Fruit fly (Drosophila melanogaster) whole organism, prepupa: ENCODE measurements around the gene Dis3l2.

Experiments
- Blimp-1 ChIP-seq: fragments of 200-800 bp; sonication (Bioruptor generic); optimal IDR thresholded peaks from 3 replicates; lab custom pipeline; 2017; ENCODE audit warnings: missing biosample characterization, missing genetic modification characterization, mild to moderate bottlenecking, moderate library complexity, missing genetic modification reagents
- CG11294 ChIP-seq: fragments of 200-800 bp; sonication (Bioruptor generic); IDR thresholded peaks from 2 replicates; pipeline ENCODE4 v1.3.6; 2022; ENCODE audit warnings: missing biosample characterization, missing genetic modification characterization
- CG15336 ChIP-seq: fragments of 200-800 bp; sonication (Bioruptor generic); IDR thresholded peaks from 2 replicates; pipeline ENCODE4 v1.3.6; 2022; ENCODE audit warnings: missing biosample characterization, missing genetic modification characterization
- CG1621 ChIP-seq: fragments of 200-800 bp; sonication (Bioruptor generic); optimal IDR thresholded peaks from 3 replicates; lab custom pipeline; 2018; ENCODE audit warnings: missing biosample characterization, mild to moderate bottlenecking, missing genetic modification characterization
- CG3032 ChIP-seq: fragments of 200-800 bp; optimal IDR thresholded peaks from 2 replicates; lab custom pipeline; 2019; ENCODE audit warnings: missing biosample characterization, mild to moderate bottlenecking, missing genetic modification characterization, moderate library complexity
- CG3919 ChIP-seq: fragments of 200-800 bp; sonication (Bioruptor generic); optimal IDR thresholded peaks from 3 replicates; lab custom pipeline; 2016; ENCODE audit warnings: missing biosample characterization, missing genetic modification characterization
- CG4318 ChIP-seq: fragments of 200-800 bp; sonication (Bioruptor generic); optimal IDR thresholded peaks from 3 replicates; lab custom pipeline; 2017; ENCODE audit warnings: missing biosample characterization, mild to moderate bottlenecking, missing genetic modification characterization
- CG6276 ChIP-seq: fragments of 200-800 bp; sonication (Bioruptor generic); optimal IDR thresholded peaks from 2 replicates; lab custom pipeline; 2017; ENCODE audit warnings: missing biosample characterization, mild to moderate bottlenecking, missing genetic modification characterization
- CG6792 ChIP-seq: fragments of 200-800 bp; sonication (Bioruptor generic); optimal IDR thresholded peaks from 3 replicates; lab custom pipeline; 2016; ENCODE audit warnings: missing biosample characterization, missing genetic modification characterization
- CG6854 ChIP-seq: fragments of 200-800 bp; sonication (Bioruptor generic); optimal IDR thresholded peaks from 2 replicates; lab custom pipeline; 2017; ENCODE audit warnings: missing biosample characterization, mild to moderate bottlenecking, missing genetic modification characterization
- CG8319 ChIP-seq: fragments of 200-800 bp; sonication (Bioruptor generic); optimal IDR thresholded peaks from 3 replicates; lab custom pipeline; 2016; ENCODE audit warnings: missing biosample characterization, missing genetic modification characterization
- CG8632 ChIP-seq: fragments of 200-800 bp; sonication (Bioruptor generic); optimal IDR thresholded peaks from 3 replicates; lab custom pipeline; 2016; ENCODE audit warnings: missing biosample characterization, missing genetic modification characterization
- CG9139 ChIP-seq: fragments of 200-800 bp; sonication (Bioruptor generic); optimal IDR thresholded peaks from 3 replicates; lab custom pipeline; 2017; ENCODE audit warnings: missing biosample characterization, mild to moderate bottlenecking, missing genetic modification characterization
- Eip75B ChIP-seq: fragments of 200-800 bp; sonication (Bioruptor generic); optimal IDR thresholded peaks from 3 replicates; lab custom pipeline; 2016; ENCODE audit warnings: missing biosample characterization, missing genetic modification characterization
- Eip93F ChIP-seq: fragments of 200-800 bp; sonication (Bioruptor generic); optimal IDR thresholded peaks from 2 replicates; lab custom pipeline; 2016; ENCODE audit warnings: missing biosample characterization, mild to moderate bottlenecking, missing genetic modification characterization
- Ets21C ChIP-seq: fragments of 200-800 bp; sonication (Bioruptor generic); optimal IDR thresholded peaks from 3 replicates; lab custom pipeline; 2016; ENCODE audit warnings: missing biosample characterization, missing genetic modification characterization
- Ets96B ChIP-seq: fragments of 200-800 bp; optimal IDR thresholded peaks from 2 replicates; lab custom pipeline; 2019; ENCODE audit warnings: missing biosample characterization, mild to moderate bottlenecking, missing genetic modification characterization, moderate library complexity
- Hr38 ChIP-seq: sonication (Bioruptor generic); optimal IDR thresholded peaks from 2 replicates; lab custom pipeline; 2016; ENCODE audit warnings: missing biosample characterization, missing genetic modification characterization
- Hr39 ChIP-seq: fragments of 200-800 bp; sonication (Bioruptor generic); optimal IDR thresholded peaks from 2 replicates; lab custom pipeline; 2016; ENCODE audit warnings: missing biosample characterization, missing genetic modification characterization
- Hr4 ChIP-seq: fragments of 200-800 bp; sonication (Bioruptor generic); optimal IDR thresholded peaks from 3 replicates; lab custom pipeline; 2016; ENCODE audit warnings: missing biosample characterization, missing genetic modification characterization
- Lpt ChIP-seq: fragments of 200-800 bp; sonication (Bioruptor generic); optimal IDR thresholded peaks from 3 replicates; lab custom pipeline; 2016; ENCODE audit warnings: missing biosample characterization, missing genetic modification characterization
- Met ChIP-seq: fragments of 200-800 bp; sonication (Bioruptor generic); optimal IDR thresholded peaks from 3 replicates; lab custom pipeline; 2016; ENCODE audit warnings: missing biosample characterization, missing genetic modification characterization
- Smox ChIP-seq: fragments of 200-800 bp; sonication (Bioruptor generic); optimal IDR thresholded peaks from 3 replicates; lab custom pipeline; 2016; ENCODE audit warnings: missing biosample characterization, missing genetic modification characterization
- Sox102F ChIP-seq: fragments of 200-800 bp; sonication (Bioruptor generic); optimal IDR thresholded peaks from 2 replicates; lab custom pipeline; 2016; ENCODE audit warnings: missing biosample characterization, mild to moderate bottlenecking, missing genetic modification characterization
- Sox15 ChIP-seq: fragments of 200-800 bp; sonication (Bioruptor generic); optimal IDR thresholded peaks from 3 replicates; lab custom pipeline; 2016; ENCODE audit warnings: missing biosample characterization, missing genetic modification characterization
- achi ChIP-seq: fragments of 200-800 bp; sonication (Bioruptor generic); optimal IDR thresholded peaks from 3 replicates; lab custom pipeline; 2016; ENCODE audit warnings: missing biosample characterization, missing genetic modification characterization
- cyc ChIP-seq: fragments of 200-800 bp; sonication (Bioruptor generic); optimal IDR thresholded peaks from 3 replicates; lab custom pipeline; 2016; ENCODE audit warnings: missing biosample characterization, missing genetic modification characterization
- dsx ChIP-seq: fragments of 200-800 bp; optimal IDR thresholded peaks from 3 replicates; lab custom pipeline; 2019; ENCODE audit warnings: missing biosample characterization, mild to moderate bottlenecking, missing genetic modification characterization, moderate library complexity; ENCODE audit not compliant: poor library complexity, severe bottlenecking
- eg ChIP-seq: fragments of 200-800 bp; sonication (Bioruptor generic); IDR thresholded peaks from 3 replicates; pipeline ENCODE4 v1.3.6; 2022; ENCODE audit warnings: missing biosample characterization, missing genetic modification characterization
- esn ChIP-seq: fragments of 200-800 bp; sonication (Bioruptor generic); optimal IDR thresholded peaks from 2 replicates; lab custom pipeline; 2016; ENCODE audit warnings: missing biosample characterization, mild to moderate bottlenecking, missing genetic modification characterization, moderate library complexity
- fd59A ChIP-seq: fragments of 200-800 bp; sonication (Bioruptor generic); optimal IDR thresholded peaks from 2 replicates; lab custom pipeline; 2017; ENCODE audit warnings: missing biosample characterization, mild to moderate bottlenecking, missing genetic modification characterization, missing genetic modification reagents
- fkh ChIP-seq: fragments of 200-800 bp; sonication (Bioruptor generic); optimal IDR thresholded peaks from 3 replicates; lab custom pipeline; 2017; ENCODE audit warnings: missing biosample characterization, mild to moderate bottlenecking, missing genetic modification characterization, moderate library complexity
- lz ChIP-seq: fragments of 200-800 bp; sonication (Bioruptor generic); optimal IDR thresholded peaks from 3 replicates; lab custom pipeline; 2016; ENCODE audit warnings: missing biosample characterization, missing genetic modification characterization
- pdm3 ChIP-seq: fragments of 200-800 bp; sonication (Bioruptor generic); optimal IDR thresholded peaks from 3 replicates; lab custom pipeline; 2016; ENCODE audit warnings: missing biosample characterization, missing genetic modification characterization
- salr ChIP-seq, 2 experiments: fragments of 200-800 bp; sonication (Bioruptor generic); optimal IDR thresholded peaks; 3 replicates each; lab custom pipeline; 2016 to 2018; ENCODE audit warnings: missing biosample characterization in 2 of 2, missing genetic modification characterization in 2 of 2, mild to moderate bottlenecking in 1 of 2
- ss ChIP-seq, 2 experiments: fragments of 200-800 bp; sonication (Bioruptor generic); optimal IDR thresholded peaks; 2 replicates in 1 of 2; 3 replicates in 1 of 2; lab custom pipeline; 2017 to 2018; ENCODE audit warnings: mild to moderate bottlenecking in 2 of 2, missing biosample characterization in 2 of 2, missing genetic modification characterization in 2 of 2, moderate library complexity in 1 of 2
- svp ChIP-seq: fragments of 200-800 bp; sonication (Bioruptor generic); peaks from one replicate; lab custom pipeline; 2016; ENCODE audit warnings: missing biosample characterization, missing genetic modification characterization
- vri ChIP-seq: fragments of 200-800 bp; sonication (Bioruptor generic); optimal IDR thresholded peaks from 3 replicates; lab custom pipeline; 2016; ENCODE audit warnings: missing biosample characterization, mild to moderate bottlenecking, missing genetic modification characterization

The Dis3l2 gene

dm6 chr3L:225120-225519 lies 12.6 kb downstream of the Dis3l2 start:
- TF ChIP-seq svp (GFP tag; lab: Kevin White, UChicago) (peak; percentile 42), CG3032 (tag; lab: Kevin White, UChicago) (no peak), Eip93F (GFP tag; lab: Kevin White, UChicago) (peak; percentile 12), vri (GFP tag; lab: Kevin White, UChicago) (peak; percentile 6), esn (GFP tag; lab: Kevin White, UChicago) (no peak), CG15336 (GFP tag; lab: Robert Waterston, UW) (0 out of 2 replicates have a peak, but pooled peaks have one; percentile 14)

- TF ChIP-seq CG6854 (GFP tag; lab: Kevin White, UChicago) (no peak), fd59A (GFP tag; lab: Kevin White, UChicago) (no peak), CG8319 (GFP tag; lab: Kevin White, UChicago) (no peak), CG1621 (tag; lab: Kevin White, UChicago) (no peak), CG11294 (GFP tag; lab: Robert Waterston, UW) (no peak)
- TF ChIP-seq, all 60 proteins: peak for 0
Observed at dm6 chr3L:231504-231903, 19.0 kb downstream of the Dis3l2 start, which contains the start of gene CG42846. CG42846 (minus strand) TSS chr3L:231604.

dm6 chr3L:232267-232666 lies 19.8 kb downstream of the Dis3l2 start, which contains the start of gene CG34454:
CG34454 (minus strand) TSS chr3L:232350.
- TF ChIP-seq dsx (GFP tag; lab: Kevin White, UChicago), result peak; percentile 92
- no peak for TF ChIP-seq CG6854 (GFP tag; lab: Kevin White, UChicago)
- TF ChIP-seq, all 60 proteins: peak for 1

- TF ChIP-seq eg (GFP tag; lab: Robert Waterston, UW) (no peak), CG4318 (GFP tag; lab: Kevin White, UChicago) (no peak), vri (GFP tag; lab: Kevin White, UChicago) (no peak), ss (GFP tag; optimal IDR thresholded peaks at IDR 0.05; lab: Kevin White, UChicago) (no peak), Lpt (GFP tag; lab: Kevin White, UChicago) (no peak), CG11294 (GFP tag; lab: Robert Waterston, UW) (no peak), fkh (GFP tag; lab: Kevin White, UChicago) (no peak), CG9139 (GFP tag; lab: Kevin White, UChicago) (no peak), pdm3 (GFP tag; lab: Kevin White, UChicago) (no peak), Sox15 (GFP tag; lab: Kevin White, UChicago) (no peak), achi (no peak)
Observed at dm6 chr3L:233251-233650, 20.7 kb downstream of the Dis3l2 start, which contains the start of gene CG34453. CG34453 (minus strand) TSS chr3L:233351.

- TF ChIP-seq dsx (GFP tag; lab: Kevin White, UChicago) (no peak), CG15336 (GFP tag; lab: Robert Waterston, UW) (no peak), Eip75B (GFP tag; lab: Kevin White, UChicago) (no peak), CG3919 (GFP tag; lab: Kevin White, UChicago) (no peak), Ets96B (tag; lab: Kevin White, UChicago) (no peak), CG6854 (GFP tag; lab: Kevin White, UChicago) (no peak), Sox102F (GFP tag; lab: Kevin White, UChicago) (no peak), CG3032 (tag; lab: Kevin White, UChicago) (no peak), CG11294 (GFP tag; lab: Robert Waterston, UW) (no peak)
Observed at dm6 chr3L:234337-234736, 21.8 kb downstream of the Dis3l2 start.

dm6 chr3L:246644-247199 lies 34.2 kb downstream of the Dis3l2 start:
- TF ChIP-seq Eip75B (GFP tag; lab: Kevin White, UChicago) (no peak), esn (GFP tag; lab: Kevin White, UChicago) (peak; percentile 60), Hr39 (no peak), CG8632 (GFP tag; lab: Kevin White, UChicago) (no peak), eg (GFP tag; lab: Robert Waterston, UW) (no peak), CG6854 (GFP tag; lab: Kevin White, UChicago) (peak; percentile 25), Met (GFP tag; lab: Kevin White, UChicago) (no peak), lz (GFP tag; lab: Kevin White, UChicago) (peak; percentile 67), Hr4 (GFP tag; lab: Kevin White, UChicago) (no peak), Blimp-1 (GFP tag; lab: Kevin White, UChicago) (no peak), fd59A (GFP tag; lab: Kevin White, UChicago) (no peak), Ets21C (GFP tag; lab: Kevin White, UChicago) (no peak), CG6792 (GFP tag; lab: Kevin White, UChicago) (no peak), CG8319 (GFP tag; lab: Kevin White, UChicago) (no peak), CG3032 (tag; lab: Kevin White, UChicago) (peak; percentile 17), achi (peak; percentile 97), Smox (GFP tag; lab: Kevin White, UChicago) (no peak), CG6276 (GFP tag; lab: Kevin White, UChicago) (no peak), Hr38 (no peak), CG15336 (GFP tag; lab: Robert Waterston, UW) (no peak), salr (GFP tag; optimal IDR thresholded peaks at IDR 0.05; lab: Kevin White, UChicago) (no peak), cyc (GFP tag; lab: Kevin White, UChicago) (no peak)
